Worm (Caenorhabditis elegans) whole organism, L2 larva: ENCODE results near the gene idpp-5.
A peak's percentile ranks its signal among the peaks of the same experiment; 100 is the strongest.

Experiments used
- C34F6.9 ChIP-seq: fragments of 150-350 bp; optimal IDR thresholded peaks from 2 replicates; lab custom pipeline; 2014; ENCODE audit warnings: missing biosample characterization, missing genetic modification characterization
- F13H6.1 ChIP-seq: sonication (generic microtip); optimal IDR thresholded peaks from 2 replicates; lab custom pipeline; 2016; ENCODE audit warnings: missing genetic modification characterization, missing compliant biosample characterization
- R02D3.7 ChIP-seq: fragments of 150-350 bp; optimal IDR thresholded peaks from 2 replicates; lab custom pipeline; 2014; ENCODE audit warnings: missing biosample characterization, missing genetic modification characterization
- ZK546.5 ChIP-seq: sonication (generic microtip); optimal IDR thresholded peaks from 2 replicates; lab custom pipeline; 2017; ENCODE audit warnings: missing biosample characterization, missing genetic modification characterization
- ama-1 ChIP-seq: fragments of 150-350 bp; optimal IDR thresholded peaks from 2 replicates; lab custom pipeline; 2018; ENCODE audit warnings: inconsistent platforms
- ceh-82 ChIP-seq: fragments of 150-350 bp; optimal IDR thresholded peaks from 2 replicates; lab custom pipeline; 2014; ENCODE audit warnings: missing biosample characterization, missing genetic modification characterization
- crh-2 ChIP-seq: sonication (generic microtip); optimal IDR thresholded peaks from 2 replicates; lab custom pipeline; 2017; ENCODE audit warnings: missing biosample characterization, missing genetic modification characterization
- egl-27 ChIP-seq: sonication (generic microtip); optimal IDR thresholded peaks from 3 replicates; lab custom pipeline; 2017; ENCODE audit warnings: missing biosample characterization, missing genetic modification reagents, missing genetic modification characterization
- fos-1 ChIP-seq: fragments of 150-350 bp; optimal IDR thresholded peaks from 2 replicates; lab custom pipeline; 2014; ENCODE audit warnings: missing biosample characterization, missing genetic modification characterization
- gmeb-1 ChIP-seq: fragments of 150-350 bp; optimal IDR thresholded peaks from 2 replicates; lab custom pipeline; 2014; ENCODE audit warnings: missing biosample characterization, missing genetic modification characterization
- lin-11 ChIP-seq: fragments of 150-350 bp; sonication (generic microtip); optimal IDR thresholded peaks from 2 replicates; lab custom pipeline; 2014; ENCODE audit warnings: missing biosample characterization, missing genetic modification characterization, inconsistent platforms, mixed read lengths
- lin-13 ChIP-seq: fragments of 150-350 bp; optimal IDR thresholded peaks from 2 replicates; lab custom pipeline; 2014; ENCODE audit warnings: missing biosample characterization, missing genetic modification reagents, missing genetic modification characterization
- lin-39 ChIP-seq: fragments of 150-350 bp; optimal IDR thresholded peaks from 2 replicates; lab custom pipeline; 2014; ENCODE audit warnings: missing biosample characterization, missing genetic modification reagents, missing genetic modification characterization
- lsy-2 ChIP-seq, 2 experiments: fragments of 150-350 bp in 1 of 2; sonication (generic microtip) in 1 of 2; optimal IDR thresholded peaks; 2 replicates each; lab custom pipeline; 2014 to 2017; ENCODE audit warnings: missing biosample characterization in 2 of 2, missing genetic modification characterization in 2 of 2
- mdl-1 ChIP-seq, 2 experiments: fragments of 150-350 bp in 1 of 2; sonication (generic microtip) in 1 of 2; optimal IDR thresholded peaks; 2 replicates each; lab custom pipeline; 2017; ENCODE audit warnings: missing biosample characterization in 2 of 2, missing genetic modification characterization in 2 of 2
- nhr-12 ChIP-seq: fragments of 150-350 bp; optimal IDR thresholded peaks from 2 replicates; lab custom pipeline; 2014; ENCODE audit warnings: missing biosample characterization, missing genetic modification characterization
- nhr-129 ChIP-seq: fragments of 150-350 bp; optimal IDR thresholded peaks from 2 replicates; lab custom pipeline; 2014; ENCODE audit warnings: missing biosample characterization, missing genetic modification characterization
- nhr-21 ChIP-seq: fragments of 150-350 bp; optimal IDR thresholded peaks from 2 replicates; lab custom pipeline; 2014; ENCODE audit warnings: missing biosample characterization, missing genetic modification characterization
- nhr-25 ChIP-seq: fragments of 150-350 bp; sonication (generic microtip); optimal IDR thresholded peaks from 3 replicates; lab custom pipeline; 2014; ENCODE audit warnings: missing biosample characterization, missing genetic modification characterization
- nhr-77 ChIP-seq: fragments of 150-350 bp; optimal IDR thresholded peaks from 2 replicates; lab custom pipeline; 2014; ENCODE audit warnings: missing biosample characterization, missing genetic modification characterization
- peb-1 ChIP-seq: fragments of 150-350 bp; optimal IDR thresholded peaks from 2 replicates; lab custom pipeline; 2014; ENCODE audit warnings: missing biosample characterization, missing genetic modification characterization
- skn-1 ChIP-seq: sonication (generic microtip); optimal IDR thresholded peaks from 2 replicates; lab custom pipeline; 2017; ENCODE audit warnings: missing biosample characterization, missing genetic modification characterization
- sma-3 ChIP-seq: sonication (generic microtip); optimal IDR thresholded peaks from 2 replicates; lab custom pipeline; 2016; ENCODE audit warnings: missing genetic modification reagents, missing genetic modification characterization, missing compliant biosample characterization
- sma-9 ChIP-seq, 2 experiments: fragments of 150-350 bp in 1 of 2; sonication (generic microtip) in 1 of 2; optimal IDR thresholded peaks; 2 replicates each; lab custom pipeline; 2014 to 2016; ENCODE audit warnings: missing genetic modification characterization in 2 of 2, mild to moderate bottlenecking in 1 of 2, missing biosample characterization in 1 of 2, missing compliant biosample characterization in 1 of 2, missing genetic modification reagents in 1 of 2, moderate library complexity in 1 of 2
- snpc-4 ChIP-seq: fragments of 150-350 bp; optimal IDR thresholded peaks from 2 replicates; lab custom pipeline; 2014; ENCODE audit warnings: missing biosample characterization, missing genetic modification characterization
- unc-39 ChIP-seq: fragments of 150-350 bp; optimal IDR thresholded peaks from 2 replicates; lab custom pipeline; 2014; ENCODE audit warnings: missing biosample characterization, missing genetic modification characterization
- unc-55 ChIP-seq: fragments of 150-350 bp; sonication (generic microtip); optimal IDR thresholded peaks from 3 replicates; lab custom pipeline; 2014; ENCODE audit warnings: missing biosample characterization, missing genetic modification reagents, missing genetic modification characterization
- unc-62 ChIP-seq: fragments of 150-350 bp; optimal IDR thresholded peaks from 2 replicates; lab custom pipeline; 2014; ENCODE audit warnings: missing biosample characterization, missing genetic modification reagents, missing genetic modification characterization
- zag-1 ChIP-seq: fragments of 150-350 bp; optimal IDR thresholded peaks from 2 replicates; lab custom pipeline; 2014; ENCODE audit warnings: missing biosample characterization, missing genetic modification characterization
- ztf-1 ChIP-seq: fragments of 200-800 bp; sonication (Bioruptor generic); conservative IDR thresholded peaks from 2 replicates; pipeline ENCODE4 v1.3.6; 2022; ENCODE audit warnings: missing genetic modification characterization, missing compliant biosample characterization
- ztf-11 ChIP-seq: sonication (generic microtip); optimal IDR thresholded peaks from 2 replicates; lab custom pipeline; 2017; ENCODE audit warnings: missing biosample characterization, missing genetic modification characterization
- ztf-4 ChIP-seq: fragments of 150-350 bp; optimal IDR thresholded peaks from 2 replicates; lab custom pipeline; 2014; ENCODE audit warnings: missing biosample characterization, missing genetic modification characterization

Gene idpp-5

ce11 chrX:3828598-3829204 lies 36.1 kb upstream of the idpp-5 start:
- TF ChIP-seq egl-27 (tag; lab: Kevin White, UChicago) (no peak), R02D3.7 (tag; lab: Kevin White, UChicago) (no peak), ZK546.5 (tag; lab: Kevin White, UChicago) (no peak), unc-55 (GFP tag; lab: Kevin White, UChicago) (no peak), nhr-25 (tag; lab: Kevin White, UChicago) (no peak), sma-9 (GFP tag; optimal IDR thresholded peaks at IDR 0.05; lab: Kevin White, UChicago) (no peak), sma-9 (tag; optimal IDR thresholded peaks at IDR 0.05; lab: Kevin White, UChicago) (no peak), F13H6.1 (tag; lab: Kevin White, UChicago) (no peak), nhr-21 (tag; lab: Kevin White, UChicago) (no peak), unc-62 (GFP tag; lab: Kevin White, UChicago) (no peak), zag-1 (tag; lab: Kevin White, UChicago) (no peak), nhr-12 (tag; lab: Kevin White, UChicago) (no peak), mdl-1 (tag; optimal IDR thresholded peaks at IDR 0.05; lab: Kevin White, UChicago) (no peak), crh-2 (tag; lab: Kevin White, UChicago) (no peak), lin-39 (tag; lab: Kevin White, UChicago) (no peak)

- no peak for TF ChIP-seq F13H6.1 (tag; lab: Kevin White, UChicago)
- TF ChIP-seq lin-11 (tag; lab: Kevin White, UChicago) = no peak
- no peak for TF ChIP-seq zag-1 (tag; lab: Kevin White, UChicago)
- TF ChIP-seq nhr-129 = no peak
- TF ChIP-seq skn-1 = no peak
- no peak for TF ChIP-seq ztf-11
- TF ChIP-seq fos-1 = no peak
- no peak for TF ChIP-seq sma-3 (GFP tag; lab: Kevin White, UChicago)
- TF ChIP-seq peb-1 (tag; lab: Kevin White, UChicago) = no peak
- no peak for TF ChIP-seq R02D3.7 (tag; lab: Kevin White, UChicago)
- TF ChIP-seq nhr-77 (tag; lab: Kevin White, UChicago) = no peak
- TF ChIP-seq unc-39 (tag; lab: Kevin White, UChicago) = no peak
Measured at ce11 chrX:3827311-3827710, 34.7 kb upstream of the idpp-5 start.

ce11 chrX:3826863-3827262 lies 34.2 kb upstream of the idpp-5 start, which contains the start of gene fkh-9:
TSS of gene fkh-9 (minus strand) at chrX:3826963.
- no peak for TF ChIP-seq lin-11 (tag; lab: Kevin White, UChicago)
- no peak for TF ChIP-seq sma-3 (GFP tag; lab: Kevin White, UChicago)
- no peak for TF ChIP-seq ztf-4 (tag; lab: Kevin White, UChicago)
- no peak for TF ChIP-seq ztf-1 (GFP tag; lab: Robert Waterston, UW)
- no peak for TF ChIP-seq mdl-1 (tag; optimal IDR thresholded peaks at IDR 0.05; lab: Kevin White, UChicago)
- TF ChIP-seq lin-39 (tag; lab: Kevin White, UChicago) = no peak
- TF ChIP-seq crh-2 (tag; lab: Kevin White, UChicago) = no peak
- TF ChIP-seq nhr-25 (tag; lab: Kevin White, UChicago) = no peak
- TF ChIP-seq zag-1 (tag; lab: Kevin White, UChicago) = no peak
- no peak for TF ChIP-seq unc-39 (tag; lab: Kevin White, UChicago)
- TF ChIP-seq snpc-4 (tag; lab: Kevin White, UChicago) = no peak
- no peak for TF ChIP-seq ama-1 (lab: Kevin White, UChicago)
- TF ChIP-seq, all 48 proteins: peak for 0

ce11 chrX:3826172-3826571 lies 33.6 kb upstream of the idpp-5 start:
- no peak for TF ChIP-seq ceh-82 (tag; lab: Kevin White, UChicago)
- TF ChIP-seq ztf-1 (GFP tag; lab: Robert Waterston, UW) = no peak
- no peak for TF ChIP-seq lin-13
- no peak for TF ChIP-seq gmeb-1
- TF ChIP-seq nhr-129 = peak; percentile 32
- no peak for TF ChIP-seq C34F6.9 (tag; lab: Kevin White, UChicago)
- TF ChIP-seq nhr-25 (tag; lab: Kevin White, UChicago) = no peak
- TF ChIP-seq F13H6.1 (tag; lab: Kevin White, UChicago) = peak; percentile 73

- TF ChIP-seq lin-13 (no peak), fos-1 (peak; percentile 9), crh-2 (tag; lab: Kevin White, UChicago) (peak; percentile 50), lsy-2 (tag; optimal IDR thresholded peaks at IDR 0.05; lab: Kevin White, UChicago) (no peak), sma-9 (GFP tag; optimal IDR thresholded peaks at IDR 0.05; lab: Kevin White, UChicago) (peak; percentile 51), sma-9 (tag; optimal IDR thresholded peaks at IDR 0.05; lab: Kevin White, UChicago) (no peak)
- TF ChIP-seq, all 48 proteins: peak for 3
Measured at ce11 chrX:3824907-3825689, 32.5 kb upstream of the idpp-5 start.
